Worm (Caenorhabditis elegans): ENCODE results near the gene slc-25A32.

slc-25A32 gene

ce11 chrII:8314768-8315167 lies 38.7 kb downstream of the slc-25A32 start:
- TF ChIP-seq aly-2 (tag; optimal IDR thresholded peaks at IDR 0.05) (no peak), ceh-28 (tag; optimal IDR thresholded peaks at IDR 0.05) (no peak), hmg-11 (tag; optimal IDR thresholded peaks at IDR 0.05) (no peak), ztf-4 (tag; optimal IDR thresholded peaks at IDR 0.05) (no peak), ztf-11 (tag; optimal IDR thresholded peaks at IDR 0.05) (no peak), nhr-67 (tag; optimal IDR thresholded peaks at IDR 0.05) (no peak), egl-5 (tag; optimal IDR thresholded peaks at IDR 0.05) (no peak), fos-1 (tag; optimal IDR thresholded peaks at IDR 0.05) (no peak), egl-27 (tag; optimal IDR thresholded peaks at IDR 0.05) (no peak), nhr-11 (tag; optimal IDR thresholded peaks at IDR 0.05) (no peak), skn-1 (tag; optimal IDR thresholded peaks at IDR 0.05) (no peak), elt-3 (tag; optimal IDR thresholded peaks at IDR 0.05) (no peak), jun-1 (tag; optimal IDR thresholded peaks at IDR 0.05) (no peak), R02D3.7 (tag; optimal IDR thresholded peaks at IDR 0.05) (no peak), ama-1 (optimal IDR thresholded peaks at IDR 0.05) (no peak)

DNA sequence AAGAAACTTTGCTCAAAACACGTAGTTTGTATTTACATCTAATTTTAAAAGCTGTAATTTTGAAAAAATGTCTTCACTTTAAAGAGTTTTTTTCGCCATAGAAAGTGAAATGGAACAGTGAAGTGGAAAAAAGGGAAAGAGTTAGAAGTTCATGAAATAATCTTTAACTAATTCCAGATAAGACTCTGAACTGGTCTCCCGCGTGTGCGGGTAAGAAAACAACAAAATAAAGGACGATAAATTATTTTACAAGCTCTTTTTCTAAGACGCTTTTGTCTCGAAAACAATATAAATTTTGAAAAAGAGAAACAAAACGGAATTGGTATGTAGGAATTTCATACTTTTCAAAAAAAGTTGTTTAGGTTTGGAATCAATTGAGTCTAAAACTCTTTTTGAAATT lies 40.6 kb downstream of the slc-25A32 start:
- TF ChIP-seq nhr-11 (tag; optimal IDR thresholded peaks at IDR 0.05) (no peak), ceh-82 (tag; optimal IDR thresholded peaks at IDR 0.05) (no peak), nhr-28 (tag; optimal IDR thresholded peaks at IDR 0.05) (no peak), elt-2 (tag; optimal IDR thresholded peaks at IDR 0.05) (no peak), nhr-237 (tag; optimal IDR thresholded peaks at IDR 0.05) (no peak), ztf-11 (tag; optimal IDR thresholded peaks at IDR 0.05) (no peak), egl-5 (tag; optimal IDR thresholded peaks at IDR 0.05) (no peak), nfya-1 (tag; optimal IDR thresholded peaks at IDR 0.05; ENCODE audit: insufficient read depth) (no peak), egl-27 (tag; optimal IDR thresholded peaks at IDR 0.05) (no peak)

DNA sequence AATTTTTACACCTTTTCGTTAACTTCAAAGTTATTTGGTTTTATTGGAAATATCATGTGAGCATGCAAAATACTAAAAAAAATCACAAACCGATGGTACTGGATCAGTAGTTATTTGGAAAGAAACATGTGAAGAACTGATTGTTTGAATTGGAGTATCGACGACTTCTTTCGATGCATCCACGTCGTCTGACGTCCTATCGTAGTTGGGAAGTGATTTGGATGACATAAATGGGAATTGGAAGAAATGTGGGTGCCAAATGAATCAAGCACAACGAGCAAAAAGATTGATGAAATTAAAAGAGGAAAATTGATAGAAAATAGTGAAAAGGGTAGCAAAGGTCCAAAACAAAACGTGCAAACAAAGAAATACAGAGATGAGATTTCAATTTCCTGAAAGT lies 45.1 kb downstream of the slc-25A32 start, which contains the start of gene shw-1:
Gene shw-1 (minus strand): TSS at position 228 of the 400 bp plus-strand sequence.
- no peak for TF ChIP-seq ceh-82 (tag; optimal IDR thresholded peaks at IDR 0.05)
- TF ChIP-seq hmg-11 (tag; optimal IDR thresholded peaks at IDR 0.05) = no peak
- no peak for TF ChIP-seq snpc-4 (tag; optimal IDR thresholded peaks at IDR 0.05)
- TF ChIP-seq ama-1 (optimal IDR thresholded peaks at IDR 0.05) = no peak
- no peak for TF ChIP-seq nhr-77 (tag; optimal IDR thresholded peaks at IDR 0.05)
- no peak for TF ChIP-seq ztf-4 (tag; optimal IDR thresholded peaks at IDR 0.05)
- TF ChIP-seq nhr-43 (tag; optimal IDR thresholded peaks at IDR 0.05; ENCODE audit: poor library complexity, severe bottlenecking) = no peak
- TF ChIP-seq nhr-76 (tag; optimal IDR thresholded peaks at IDR 0.05) = no peak
- no peak for TF ChIP-seq skn-1 (tag; optimal IDR thresholded peaks at IDR 0.05)
- TF ChIP-seq nhr-11 (tag; optimal IDR thresholded peaks at IDR 0.05) = no peak
- no peak for TF ChIP-seq elt-3 (tag; optimal IDR thresholded peaks at IDR 0.05)
- no peak for TF ChIP-seq jun-1 (tag; optimal IDR thresholded peaks at IDR 0.05)
- TF ChIP-seq nhr-23 (tag; optimal IDR thresholded peaks at IDR 0.05) = no peak
- TF ChIP-seq ceh-28 (tag; optimal IDR thresholded peaks at IDR 0.05) = no peak
- TF ChIP-seq nhr-237 (tag; optimal IDR thresholded peaks at IDR 0.05) = no peak
- no peak for TF ChIP-seq R02D3.7 (tag; optimal IDR thresholded peaks at IDR 0.05)
- TF ChIP-seq mdl-1 (tag; optimal IDR thresholded peaks at IDR 0.05) = no peak
- TF ChIP-seq pha-4 (tag; optimal IDR thresholded peaks at IDR 0.05) = no peak

- no peak for TF ChIP-seq tbx-2 (tag; optimal IDR thresholded peaks at IDR 0.05)
- TF ChIP-seq ZK546.5 (tag; optimal IDR thresholded peaks at IDR 0.05) = no peak
- no peak for TF ChIP-seq unc-62 (GFP tag; optimal IDR thresholded peaks at IDR 0.05)
- no peak for TF ChIP-seq eor-1 (tag; optimal IDR thresholded peaks at IDR 0.05)
- no peak for TF ChIP-seq nhr-11 (tag; optimal IDR thresholded peaks at IDR 0.05)
- TF ChIP-seq ama-1 (optimal IDR thresholded peaks at IDR 0.05) = no peak
- TF ChIP-seq snpc-4 (tag; optimal IDR thresholded peaks at IDR 0.05) = no peak
- TF ChIP-seq nhr-25 (tag; optimal IDR thresholded peaks at IDR 0.05) = no peak
- TF ChIP-seq jun-1 (tag; optimal IDR thresholded peaks at IDR 0.05) = no peak
- no peak for TF ChIP-seq nhr-67 (tag; optimal IDR thresholded peaks at IDR 0.05)
- TF ChIP-seq ceh-16 (tag; optimal IDR thresholded peaks at IDR 0.05) = no peak
- no peak for TF ChIP-seq elt-2 (tag; optimal IDR thresholded peaks at IDR 0.05)
- TF ChIP-seq elt-1 (tag; optimal IDR thresholded peaks at IDR 0.05) = no peak
- TF ChIP-seq nhr-77 (tag; optimal IDR thresholded peaks at IDR 0.05) = no peak
- peak; percentile 32 for TF ChIP-seq hmg-11 (tag; optimal IDR thresholded peaks at IDR 0.05)
- no peak for TF ChIP-seq ztf-11 (tag; optimal IDR thresholded peaks at IDR 0.05)
- no peak for TF ChIP-seq unc-39 (tag; optimal IDR thresholded peaks at IDR 0.05)
- TF ChIP-seq pha-4 (tag; optimal IDR thresholded peaks at IDR 0.05) = peak; percentile 95
- TF ChIP-seq lin-15B (tag; optimal IDR thresholded peaks at IDR 0.05) = no peak
- no peak for TF ChIP-seq pqm-1 (tag; optimal IDR thresholded peaks at IDR 0.05)
- TF ChIP-seq nhr-43 (tag; optimal IDR thresholded peaks at IDR 0.05; ENCODE audit: poor library complexity, severe bottlenecking) = peak; percentile 37
- TF ChIP-seq fkh-2 (tag; optimal IDR thresholded peaks at IDR 0.05) = no peak
- peak; percentile 31 for TF ChIP-seq nfya-1 (tag; optimal IDR thresholded peaks at IDR 0.05; ENCODE audit: insufficient read depth)
- no peak for TF ChIP-seq fos-1 (tag; optimal IDR thresholded peaks at IDR 0.05)
- TF ChIP-seq nhr-12 (tag; optimal IDR thresholded peaks at IDR 0.05) = no peak
- no peak for TF ChIP-seq sea-2 (GFP tag; optimal IDR thresholded peaks at IDR 0.05)
- no peak for TF ChIP-seq egl-5 (tag; optimal IDR thresholded peaks at IDR 0.05)
- no peak for TF ChIP-seq R02D3.7 (tag; optimal IDR thresholded peaks at IDR 0.05)
- TF ChIP-seq zag-1 (tag; optimal IDR thresholded peaks at IDR 0.05) = no peak
- no peak for TF ChIP-seq elt-3 (tag; optimal IDR thresholded peaks at IDR 0.05)
- TF ChIP-seq egl-27 (tag; optimal IDR thresholded peaks at IDR 0.05) = no peak
- TF ChIP-seq mdl-1 (tag; optimal IDR thresholded peaks at IDR 0.05) = no peak
- TF ChIP-seq nhr-237 (tag; optimal IDR thresholded peaks at IDR 0.05) = no peak
- TF ChIP-seq skn-1 (tag; optimal IDR thresholded peaks at IDR 0.05) = no peak
- TF ChIP-seq aly-2 (tag; optimal IDR thresholded peaks at IDR 0.05) = no peak
- no peak for TF ChIP-seq nhr-28 (tag; optimal IDR thresholded peaks at IDR 0.05)
- TF ChIP-seq mml-1 (tag; optimal IDR thresholded peaks at IDR 0.05) = no peak
These were observed 49.0 kb downstream of the slc-25A32 start, which contains the start of the genes ran-3 and C26D10.3 for ce11 chrII:8325002-8325539. ran-3 (minus strand) TSS chrII:8325052. C26D10.3 (plus strand) TSS chrII:8325386.
